Fruit fly (Drosophila melanogaster) whole organism, pupa: ENCODE results near the gene CG14036.

Experiments
- CG10348 ChIP-seq: fragments of 200-800 bp; sonication (Bioruptor generic); IDR thresholded peaks from 2 replicates; pipeline ENCODE4 v1.3.6; 2022; ENCODE audit warnings: missing biosample characterization, missing genetic modification characterization
- CG12605 ChIP-seq: fragments of 200-800 bp; sonication (Bioruptor generic); IDR thresholded peaks from 2 replicates; pipeline ENCODE4 v1.3.6; 2022; ENCODE audit warnings: missing biosample characterization, missing genetic modification characterization
- CG13204 ChIP-seq: fragments of 200-800 bp; sonication (Bioruptor generic); optimal IDR thresholded peaks from 2 replicates; lab custom pipeline; 2018; ENCODE audit warnings: missing biosample characterization, mild to moderate bottlenecking, missing genetic modification characterization, moderate library complexity
- CG14655 ChIP-seq: fragments of 200-800 bp; sonication (Bioruptor generic); optimal IDR thresholded peaks from 3 replicates; lab custom pipeline; 2017; ENCODE audit warnings: mild to moderate bottlenecking, missing biosample characterization, missing genetic modification reagents, missing genetic modification characterization
- CG15710 ChIP-seq: fragments of 200-800 bp; sonication (Bioruptor generic); optimal IDR thresholded peaks from 2 replicates; lab custom pipeline; 2018; ENCODE audit warnings: missing biosample characterization, mild to moderate bottlenecking, missing genetic modification characterization, moderate library complexity
- CG17806 ChIP-seq: fragments of 200-800 bp; sonication (Bioruptor generic); optimal IDR thresholded peaks from 2 replicates; lab custom pipeline; 2018; ENCODE audit warnings: missing biosample characterization, mild to moderate bottlenecking, missing genetic modification characterization, moderate library complexity
- CG32121 ChIP-seq: fragments of 200-800 bp; sonication (Bioruptor generic); IDR thresholded peaks from 2 replicates; pipeline ENCODE4 v1.3.6; 2022; ENCODE audit warnings: missing biosample characterization, missing genetic modification characterization
- CG34367 ChIP-seq: fragments of 200-800 bp; sonication (Bioruptor generic); optimal IDR thresholded peaks from 2 replicates; lab custom pipeline; 2018; ENCODE audit warnings: missing biosample characterization, mild to moderate bottlenecking, missing genetic modification characterization
- CG4496 ChIP-seq: fragments of 200-800 bp; sonication (Bioruptor generic); IDR thresholded peaks from 3 replicates; pipeline ENCODE4 v1.3.6; 2022; ENCODE audit warnings: missing biosample characterization, missing genetic modification characterization
- CG8159 ChIP-seq: fragments of 200-800 bp; sonication (Bioruptor generic); optimal IDR thresholded peaks from 3 replicates; lab custom pipeline; 2018; ENCODE audit warnings: missing biosample characterization, mild to moderate bottlenecking, missing genetic modification characterization, moderate library complexity
- CG8301 ChIP-seq: fragments of 200-800 bp; sonication (Bioruptor generic); optimal IDR thresholded peaks from 2 replicates; lab custom pipeline; 2018; ENCODE audit warnings: missing biosample characterization, mild to moderate bottlenecking, missing genetic modification characterization
- CG9948 ChIP-seq: fragments of 200-800 bp; sonication (Bioruptor generic); optimal IDR thresholded peaks from 2 replicates; lab custom pipeline; 2018; ENCODE audit warnings: missing biosample characterization, mild to moderate bottlenecking, missing genetic modification characterization, moderate library complexity
- D1 ChIP-seq: fragments of 200-800 bp; sonication (Bioruptor generic); optimal IDR thresholded peaks from 2 replicates; lab custom pipeline; 2018; ENCODE audit warnings: missing biosample characterization, mild to moderate bottlenecking, missing genetic modification characterization, moderate library complexity
- EcR ChIP-seq: fragments of 200-800 bp; sonication (Bioruptor generic); optimal IDR thresholded peaks from 3 replicates; lab custom pipeline; 2019; ENCODE audit warnings: missing biosample characterization, missing genetic modification characterization, mild to moderate bottlenecking, moderate library complexity, missing genetic modification reagents
- Ets98B ChIP-seq: fragments of 200-800 bp; sonication (Bioruptor generic); IDR thresholded peaks from 2 replicates; pipeline ENCODE4 v1.3.6; 2022; ENCODE audit warnings: missing biosample characterization, missing genetic modification characterization
- Pif1A ChIP-seq: fragments of 200-800 bp; sonication (Bioruptor generic); optimal IDR thresholded peaks from 3 replicates; lab custom pipeline; 2016; ENCODE audit warnings: missing biosample characterization, missing genetic modification characterization
- Pif1B ChIP-seq: fragments of 200-800 bp; sonication (Bioruptor generic); optimal IDR thresholded peaks from 3 replicates; lab custom pipeline; 2016; ENCODE audit warnings: missing biosample characterization, missing genetic modification characterization
- Snoo ChIP-seq: fragments of 200-800 bp; sonication (Bioruptor generic); optimal IDR thresholded peaks from 3 replicates; lab custom pipeline; 2017; ENCODE audit warnings: missing biosample characterization, mild to moderate bottlenecking, missing genetic modification characterization, inconsistent platforms
- fd96Ca ChIP-seq: fragments of 200-800 bp; sonication (Bioruptor generic); IDR thresholded peaks from 3 replicates; pipeline ENCODE4 v1.3.6; 2022; ENCODE audit warnings: missing biosample characterization, missing genetic modification characterization
- gl ChIP-seq: fragments of 200-800 bp; sonication (Bioruptor generic); optimal IDR thresholded peaks from 2 replicates; lab custom pipeline; 2018; ENCODE audit warnings: missing biosample characterization, mild to moderate bottlenecking, missing genetic modification characterization
- rn ChIP-seq: fragments of 200-800 bp; sonication (Bioruptor generic); IDR thresholded peaks from 2 replicates; pipeline ENCODE4 v1.3.6; 2022; ENCODE audit warnings: missing biosample characterization, missing genetic modification characterization

The CG14036 gene

dm6 chr2L:5007256-5007655 is 47.6 kb downstream of the CG14036 start:
- TF ChIP-seq CG8159 (tag; lab: Kevin White, UChicago), result peak; percentile 0
- peak; percentile 19 for TF ChIP-seq EcR (GFP tag; lab: Kevin White, UChicago)
- TF ChIP-seq CG34367 (tag; lab: Kevin White, UChicago), result no peak
- TF ChIP-seq rn (GFP tag; lab: Robert Waterston, UW), result no peak
- TF ChIP-seq Ets98B, result peak; percentile 25; the same call in 1 of the 2 replicates
- TF ChIP-seq CG13204 (GFP tag; lab: Kevin White, UChicago), result no peak
- TF ChIP-seq CG4496, result no peak
- TF ChIP-seq gl, result no peak
- no peak for TF ChIP-seq CG15710
- TF ChIP-seq CG8301 (tag; lab: Kevin White, UChicago), result no peak
- no peak for TF ChIP-seq CG32121 (GFP tag; lab: Robert Waterston, UW)
- no peak for TF ChIP-seq CG14655
- no peak for TF ChIP-seq Pif1A (GFP tag; lab: Kevin White, UChicago)
- no peak for TF ChIP-seq CG9948
- TF ChIP-seq D1, result no peak
- no peak for TF ChIP-seq CG10348
- TF ChIP-seq Pif1B (GFP tag; lab: Kevin White, UChicago), result no peak

DNA sequence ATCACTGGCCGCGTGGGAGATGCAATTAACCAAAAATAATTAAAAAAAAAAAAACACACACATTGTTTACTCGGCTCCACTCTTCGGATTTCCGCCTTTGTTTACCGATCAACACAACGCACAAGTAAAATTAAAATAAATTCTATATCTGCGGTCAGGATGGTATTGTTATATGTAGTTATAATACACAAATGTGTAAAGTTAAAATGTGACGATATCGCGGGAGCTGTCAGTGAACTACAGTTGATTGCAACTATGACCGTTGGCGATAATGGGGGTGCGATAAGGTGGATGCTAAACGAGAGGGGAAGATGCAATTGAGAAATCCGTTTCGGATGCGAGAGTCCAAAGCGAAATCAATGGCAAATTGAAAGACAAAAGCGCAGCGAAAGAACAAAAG is 48.5 kb downstream of the CG14036 start:
- TF ChIP-seq EcR (GFP tag; lab: Kevin White, UChicago) (peak; percentile 47), Pif1B (GFP tag; lab: Kevin White, UChicago) (no peak)

DNA sequence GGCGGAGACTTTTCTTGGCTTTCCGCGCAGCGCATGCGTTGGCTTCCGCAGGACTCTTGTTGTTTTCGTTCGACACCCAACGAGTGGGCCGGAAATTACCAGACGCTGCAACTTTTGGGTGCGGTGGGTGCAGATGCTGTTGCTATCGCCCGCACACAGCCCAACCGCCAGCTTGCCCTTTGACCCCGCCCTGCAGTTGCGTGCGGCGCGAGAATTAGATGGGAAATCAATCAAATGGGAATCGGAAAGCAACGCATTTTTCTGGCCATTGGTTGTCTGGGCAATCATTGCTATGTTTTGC is 49.4 kb downstream of the CG14036 start:
- TF ChIP-seq Pif1A (GFP tag; lab: Kevin White, UChicago) (no peak), CG9948 (no peak), EcR (GFP tag; lab: Kevin White, UChicago) (no peak), CG13204 (GFP tag; lab: Kevin White, UChicago) (no peak), CG8159 (tag; lab: Kevin White, UChicago) (no peak), D1 (no peak), fd96Ca (no peak), Ets98B (no peak), CG15710 (no peak), gl (no peak), Pif1B (GFP tag; lab: Kevin White, UChicago) (no peak), CG12605 (GFP tag; lab: Robert Waterston, UW) (no peak), rn (GFP tag; lab: Robert Waterston, UW) (no peak), CG32121 (GFP tag; lab: Robert Waterston, UW) (no peak), CG14655 (no peak), Snoo (tag; lab: Kevin White, UChicago) (no peak)
- TF ChIP-seq, all 21 proteins: peak for 0

DNA sequence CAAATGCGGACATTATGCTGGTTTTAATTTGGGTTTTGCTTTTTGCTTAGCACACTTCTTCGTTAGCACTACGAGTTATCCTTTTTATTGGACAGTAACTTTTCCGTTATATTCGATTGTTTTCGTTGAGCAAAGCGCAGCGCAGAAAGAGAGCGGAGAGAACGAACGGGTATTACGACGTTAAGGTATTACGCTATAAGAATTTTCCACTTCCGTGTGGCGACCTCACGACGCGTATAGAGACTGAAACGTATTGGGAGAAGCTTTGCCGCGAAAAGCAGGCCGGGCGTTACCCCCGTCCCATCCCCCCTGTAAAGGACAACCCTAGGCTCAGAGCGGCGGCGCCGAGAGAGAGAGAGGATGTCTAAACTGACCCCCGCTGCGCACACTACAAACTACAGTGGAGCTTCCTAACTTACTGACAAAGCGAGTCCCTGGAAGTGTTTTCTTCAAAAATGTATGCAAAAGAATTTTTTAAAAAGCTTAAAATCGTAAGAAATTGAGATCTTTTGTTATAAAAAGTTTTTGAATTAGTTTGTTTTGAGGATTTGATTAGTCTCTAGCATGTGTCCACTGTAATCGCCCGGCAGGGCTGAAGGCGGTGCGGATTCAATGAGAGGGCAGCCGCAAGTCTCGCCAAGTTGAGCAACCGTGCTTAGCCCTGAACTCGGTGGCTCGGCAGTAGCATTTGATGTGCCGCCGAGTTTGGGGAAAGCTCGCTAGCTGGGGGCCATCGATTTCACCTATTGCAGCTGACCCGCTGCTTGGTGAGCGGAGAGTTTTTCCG is 49.9 kb downstream of the CG14036 start:
- TF ChIP-seq CG13204 (GFP tag; lab: Kevin White, UChicago), result peak; percentile 69
- TF ChIP-seq CG17806 (tag; lab: Kevin White, UChicago), result peak; percentile 89
- TF ChIP-seq CG34367 (tag; lab: Kevin White, UChicago), result peak; percentile 88
- TF ChIP-seq EcR (GFP tag; lab: Kevin White, UChicago), result peak; percentile 38
- peak; percentile 61; the same call in 1 of the 2 replicates for TF ChIP-seq rn (GFP tag; lab: Robert Waterston, UW)
- peak; percentile 91 for TF ChIP-seq CG12605 (GFP tag; lab: Robert Waterston, UW)
- peak; percentile 90 for TF ChIP-seq CG8159 (tag; lab: Kevin White, UChicago)
- peak; percentile 73 for TF ChIP-seq gl
- peak; percentile 88 for TF ChIP-seq Ets98B
- TF ChIP-seq CG9948, result peak; percentile 89
- peak; percentile 94 for TF ChIP-seq CG4496
- peak; percentile 83 for TF ChIP-seq CG14655
- peak; percentile 89 for TF ChIP-seq CG32121 (GFP tag; lab: Robert Waterston, UW)
- peak; percentile 41 for TF ChIP-seq D1
- TF ChIP-seq fd96Ca, result peak; percentile 90
- peak; percentile 76 for TF ChIP-seq CG10348
- TF ChIP-seq CG15710, result peak; percentile 90
- peak; percentile 90 for TF ChIP-seq Pif1A (GFP tag; lab: Kevin White, UChicago)
- TF ChIP-seq CG8301 (tag; lab: Kevin White, UChicago), result peak; percentile 81
- TF ChIP-seq Snoo (tag; lab: Kevin White, UChicago), result peak; percentile 70
- peak; percentile 86 for TF ChIP-seq Pif1B (GFP tag; lab: Kevin White, UChicago)
